Worm (Caenorhabditis elegans) whole organism, mixed stage, embryonic: ENCODE data around the gene C52E2.5.

Experiments used
- elt-1 ChIP-seq: sonication (generic microtip); optimal IDR thresholded peaks from 2 replicates; lab custom pipeline; 2017; ENCODE audit warnings: missing genetic modification characterization, mild to moderate bottlenecking, missing compliant biosample characterization, antibody characterized with exemption, moderate library complexity, borderline replicate concordance; ENCODE audit not compliant: insufficient read depth
- mab-5 ChIP-seq: fragments of 150-350 bp; optimal IDR thresholded peaks from 2 replicates; lab custom pipeline; 2014; ENCODE audit warnings: missing biosample characterization, missing genetic modification characterization
- nhr-12 ChIP-seq: fragments of 150-350 bp; optimal IDR thresholded peaks from 2 replicates; lab custom pipeline; 2014; ENCODE audit warnings: missing biosample characterization, missing genetic modification characterization
- nhr-2 ChIP-seq: fragments of 150-350 bp; optimal IDR thresholded peaks from 2 replicates; lab custom pipeline; 2014; ENCODE audit warnings: missing biosample characterization, missing genetic modification characterization
- nhr-76 ChIP-seq: sonication (generic microtip); optimal IDR thresholded peaks from 2 replicates; lab custom pipeline; 2017; ENCODE audit warnings: missing biosample characterization, missing genetic modification characterization
- pha-4 ChIP-seq: fragments of 150-350 bp; optimal IDR thresholded peaks from 2 replicates; lab custom pipeline; 2018; ENCODE audit warnings: missing biosample characterization, missing genetic modification reagents, missing genetic modification characterization
- sptf-1 ChIP-seq: sonication (generic microtip); optimal IDR thresholded peaks from 2 replicates; lab custom pipeline; 2017; ENCODE audit warnings: mild to moderate bottlenecking, missing genetic modification characterization, moderate library complexity, missing compliant biosample characterization
- zip-8 ChIP-seq: fragments of 150-350 bp; optimal IDR thresholded peaks from 2 replicates; lab custom pipeline; 2014; ENCODE audit warnings: missing biosample characterization, missing genetic modification characterization

DNA sequence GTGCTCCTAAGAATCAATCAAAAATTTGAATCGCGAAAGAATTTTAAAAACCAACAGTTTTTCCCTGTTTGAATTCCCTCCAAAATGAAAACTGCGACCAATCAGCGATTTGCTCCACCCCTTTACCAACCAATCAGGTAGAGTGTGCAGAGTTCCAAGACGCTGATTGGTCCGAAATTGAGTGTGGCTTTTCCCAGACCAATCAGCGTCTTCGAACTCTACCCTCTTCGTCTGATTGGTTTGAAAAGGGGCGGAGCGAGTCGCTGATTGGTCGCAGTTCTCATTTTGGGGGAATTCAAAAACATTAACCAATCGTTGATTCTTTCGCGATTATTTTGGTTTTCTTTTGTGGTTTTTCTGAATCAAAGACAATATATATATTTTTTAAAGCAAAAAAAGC, 1.8 kb upstream of the C52E2.5 start:
- TF ChIP-seq nhr-2 (tag; lab: Kevin White, UChicago) (no peak), zip-8 (no peak), pha-4 (tag; lab: Kevin White, UChicago) (no peak), nhr-76 (tag; lab: Kevin White, UChicago) (no peak), elt-1 (tag; lab: Kevin White, UChicago) (no peak), sptf-1 (tag; lab: Kevin White, UChicago) (no peak), mab-5 (tag; lab: Kevin White, UChicago) (no peak), nhr-12 (tag; lab: Kevin White, UChicago) (no peak)
